Worm (Caenorhabditis elegans) whole organism, L4 larva: ENCODE results near the gene coa-7.

Experiments used
- D1046.2 ChIP-seq: fragments of 200-800 bp; sonication (Bioruptor generic); IDR thresholded peaks from 2 replicates; pipeline ENCODE4 v1.3.6; 2022; ENCODE audit warnings: missing genetic modification characterization, missing compliant biosample characterization
- F10B5.3 ChIP-seq: sonication (generic microtip); optimal IDR thresholded peaks from 2 replicates; lab custom pipeline; 2016; ENCODE audit warnings: mild to moderate bottlenecking, missing genetic modification characterization, missing compliant biosample characterization
- F26F4.8 ChIP-seq: fragments of 200-800 bp; sonication (Bioruptor generic); conservative IDR thresholded peaks from 2 replicates; pipeline ENCODE4 v1.3.6; 2022; ENCODE audit warnings: missing genetic modification characterization, missing compliant biosample characterization
- F37D6.2 ChIP-seq: sonication (generic microtip); optimal IDR thresholded peaks from 2 replicates; lab custom pipeline; 2016; ENCODE audit warnings: mild to moderate bottlenecking, missing genetic modification characterization, missing compliant biosample characterization
- F44E2.7 ChIP-seq: fragments of 200-800 bp; sonication (Bioruptor generic); IDR thresholded peaks from 2 replicates; pipeline ENCODE4 v2.1.2; 2022; ENCODE audit warnings: missing genetic modification characterization, missing compliant biosample characterization
- F49E8.2 ChIP-seq: sonication (generic microtip); optimal IDR thresholded peaks from 2 replicates; lab custom pipeline; 2016; ENCODE audit warnings: missing compliant biosample characterization, mild to moderate bottlenecking, missing genetic modification characterization, borderline replicate concordance
- T26A8.4 ChIP-seq: fragments of 200-800 bp; sonication (Bioruptor generic); IDR thresholded peaks from 2 replicates; pipeline ENCODE4 v1.3.6; 2022; ENCODE audit warnings: missing genetic modification characterization, missing compliant biosample characterization
- Y5F2A.4 ChIP-seq: fragments of 200-800 bp; sonication (Bioruptor generic); optimal IDR thresholded peaks from 2 replicates; lab custom pipeline; 2018; ENCODE audit warnings: mild to moderate bottlenecking, missing genetic modification characterization, missing compliant biosample characterization
- Y75B8A.6 ChIP-seq: fragments of 200-800 bp; sonication (Bioruptor generic); IDR thresholded peaks from 2 replicates; pipeline ENCODE4 v1.3.6; 2022; ENCODE audit warnings: missing genetic modification reagents, missing genetic modification characterization, missing compliant biosample characterization
- ama-1 ChIP-seq: fragments of 150-350 bp; optimal IDR thresholded peaks from 2 replicates; lab custom pipeline; 2014; ENCODE audit warnings: inconsistent platforms, mixed read lengths
- ceh-20 ChIP-seq: fragments of 200-800 bp; sonication (Bioruptor generic); IDR thresholded peaks from 2 replicates; pipeline ENCODE4 v1.3.6; 2022; ENCODE audit warnings: missing genetic modification reagents, missing genetic modification characterization, missing compliant biosample characterization
- ceh-28 ChIP-seq: fragments of 150-350 bp; optimal IDR thresholded peaks from 2 replicates; lab custom pipeline; 2014; ENCODE audit warnings: missing biosample characterization, missing genetic modification reagents, missing genetic modification characterization
- ceh-32 ChIP-seq: sonication (generic microtip); optimal IDR thresholded peaks from 2 replicates; lab custom pipeline; 2016; ENCODE audit warnings: mild to moderate bottlenecking, missing genetic modification characterization, missing compliant biosample characterization; ENCODE audit not compliant: poor library complexity
- ceh-44 ChIP-seq: fragments of 200-800 bp; sonication (Bioruptor generic); IDR thresholded peaks from 2 replicates; pipeline ENCODE4 v1.3.6; 2022; ENCODE audit warnings: missing genetic modification reagents, missing genetic modification characterization, missing compliant biosample characterization
- ceh-62 ChIP-seq: sonication (generic microtip); optimal IDR thresholded peaks from 2 replicates; lab custom pipeline; 2017; ENCODE audit warnings: missing biosample characterization, missing genetic modification characterization
- ces-1 ChIP-seq: fragments of 150-350 bp; sonication (generic microtip); optimal IDR thresholded peaks from 4 replicates; lab custom pipeline; 2014; ENCODE audit warnings: missing biosample characterization, missing genetic modification reagents, missing genetic modification characterization
- ctbp-1 ChIP-seq: fragments of 200-800 bp; sonication (Bioruptor generic); IDR thresholded peaks from 2 replicates; pipeline ENCODE4 v1.3.6; 2022; ENCODE audit warnings: missing genetic modification reagents, missing genetic modification characterization, missing compliant biosample characterization
- daf-12 ChIP-seq: fragments of 150-350 bp; optimal IDR thresholded peaks from 2 replicates; lab custom pipeline; 2014; ENCODE audit warnings: missing biosample characterization, missing genetic modification reagents, missing genetic modification characterization
- daf-16 ChIP-seq, 3 experiments: sonication (generic microtip); optimal IDR thresholded peaks; 2 replicates each; lab custom pipeline; 2016 to 2017; ENCODE audit warnings: missing genetic modification characterization in 3 of 3, missing genetic modification reagents in 3 of 3, mild to moderate bottlenecking in 2 of 3, missing compliant biosample characterization in 2 of 3, missing biosample characterization in 1 of 3, moderate library complexity in 1 of 3
- dmd-8 ChIP-seq: fragments of 200-800 bp; sonication (Bioruptor generic); IDR thresholded peaks from 2 replicates; pipeline ENCODE4 v1.3.6; 2022; ENCODE audit warnings: missing genetic modification characterization, missing compliant biosample characterization
- dmd-9 ChIP-seq: fragments of 200-800 bp; sonication (Bioruptor generic); IDR thresholded peaks from 2 replicates; pipeline ENCODE4 v1.3.6; 2022; ENCODE audit warnings: missing genetic modification reagents, missing genetic modification characterization, missing compliant biosample characterization
- duxl-1 ChIP-seq: sonication (generic microtip); optimal IDR thresholded peaks from 2 replicates; lab custom pipeline; 2016; ENCODE audit warnings: mild to moderate bottlenecking, missing genetic modification characterization, moderate library complexity, missing compliant biosample characterization; ENCODE audit not compliant: poor library complexity
- fos-1 ChIP-seq: fragments of 150-350 bp; optimal IDR thresholded peaks from 2 replicates; lab custom pipeline; 2014; ENCODE audit warnings: missing biosample characterization, missing genetic modification characterization
- hlh-30 ChIP-seq: sonication (generic microtip); optimal IDR thresholded peaks from 2 replicates; lab custom pipeline; 2017; ENCODE audit warnings: antibody characterized with exemption, mild to moderate bottlenecking, missing genetic modification characterization, missing compliant biosample characterization; ENCODE audit not compliant: insufficient read depth
- lim-7 ChIP-seq: fragments of 200-800 bp; sonication (Bioruptor generic); IDR thresholded peaks from 2 replicates; pipeline ENCODE4 v1.3.6; 2022; ENCODE audit warnings: missing genetic modification characterization, missing compliant biosample characterization
- lin-1 ChIP-seq: fragments of 200-800 bp; sonication (Bioruptor generic); IDR thresholded peaks from 2 replicates; pipeline ENCODE4 v1.3.6; 2022; ENCODE audit warnings: missing genetic modification reagents, missing genetic modification characterization, missing compliant biosample characterization
- lin-29 ChIP-seq: fragments of 200-800 bp; sonication (Bioruptor generic); IDR thresholded peaks from 2 replicates; pipeline ENCODE4 v1.3.6; 2022; ENCODE audit warnings: missing genetic modification reagents, missing genetic modification characterization, missing compliant biosample characterization
- lin-38 ChIP-seq: fragments of 200-800 bp; sonication (Bioruptor generic); IDR thresholded peaks from 2 replicates; pipeline ENCODE4 v1.3.6; 2022; ENCODE audit warnings: missing genetic modification reagents, missing genetic modification characterization, missing compliant biosample characterization
- lin-39 ChIP-seq: fragments of 150-350 bp; optimal IDR thresholded peaks from 2 replicates; lab custom pipeline; 2014; ENCODE audit warnings: missing biosample characterization, missing genetic modification reagents, missing genetic modification characterization
- lir-3 ChIP-seq: sonication (generic microtip); optimal IDR thresholded peaks from 2 replicates; lab custom pipeline; 2016; ENCODE audit warnings: mild to moderate bottlenecking, missing genetic modification characterization, missing compliant biosample characterization
- madf-5 ChIP-seq, 2 experiments: fragments of 200-800 bp; sonication (Bioruptor generic); IDR thresholded peaks; 2 replicates each; pipeline ENCODE4 v1.3.6; 2022; ENCODE audit warnings: missing compliant biosample characterization in 2 of 2, missing genetic modification characterization in 2 of 2
- mdl-1 ChIP-seq, 2 experiments: fragments of 150-350 bp in 1 of 2; sonication (generic microtip) in 1 of 2; optimal IDR thresholded peaks; 2 replicates each; lab custom pipeline; 2014 to 2017; ENCODE audit warnings: missing biosample characterization in 2 of 2, missing genetic modification characterization in 2 of 2
- mxl-3 ChIP-seq: fragments of 200-800 bp; sonication (Bioruptor generic); optimal IDR thresholded peaks from 2 replicates; lab custom pipeline; 2018; ENCODE audit warnings: mild to moderate bottlenecking, missing genetic modification characterization, missing compliant biosample characterization
- nhr-11 ChIP-seq: fragments of 150-350 bp; optimal IDR thresholded peaks from 2 replicates; lab custom pipeline; 2014; ENCODE audit warnings: missing biosample characterization, missing genetic modification characterization
- nhr-28 ChIP-seq: fragments of 150-350 bp; optimal IDR thresholded peaks from 2 replicates; lab custom pipeline; 2014; ENCODE audit warnings: missing biosample characterization, missing genetic modification characterization
- nhr-42 ChIP-seq: fragments of 200-800 bp; sonication (Bioruptor generic); IDR thresholded peaks from 2 replicates; pipeline ENCODE4 v1.3.6; 2022; ENCODE audit warnings: missing genetic modification characterization, missing compliant biosample characterization
- nhr-76 ChIP-seq: fragments of 150-350 bp; optimal IDR thresholded peaks from 2 replicates; lab custom pipeline; 2014; ENCODE audit warnings: missing biosample characterization, missing genetic modification characterization
- pqm-1 ChIP-seq: sonication (generic microtip); optimal IDR thresholded peaks from 2 replicates; lab custom pipeline; 2017; ENCODE audit warnings: missing biosample characterization, missing genetic modification characterization
- rbr-2 ChIP-seq: sonication (generic microtip); optimal IDR thresholded peaks from 2 replicates; lab custom pipeline; 2016; ENCODE audit warnings: missing genotype, missing genetic modification characterization, missing compliant biosample characterization
- saeg-2 ChIP-seq: fragments of 200-800 bp; sonication (Bioruptor generic); IDR thresholded peaks from 2 replicates; pipeline ENCODE4 v1.3.6; 2022; ENCODE audit warnings: missing genetic modification reagents, missing genetic modification characterization, missing compliant biosample characterization
- snpc-4 ChIP-seq: fragments of 150-350 bp; optimal IDR thresholded peaks from 2 replicates; lab custom pipeline; 2014; ENCODE audit warnings: missing biosample characterization, missing genetic modification characterization
- spr-1 ChIP-seq: sonication (generic microtip); optimal IDR thresholded peaks from 2 replicates; lab custom pipeline; 2016; ENCODE audit warnings: mild to moderate bottlenecking, missing genetic modification characterization, missing compliant biosample characterization
- tra-1 ChIP-seq: fragments of 200-800 bp; sonication (Bioruptor generic); IDR thresholded peaks from 2 replicates; pipeline ENCODE4 v1.3.6; 2022; ENCODE audit warnings: missing genetic modification reagents, missing genetic modification characterization, missing compliant biosample characterization
- unc-130 ChIP-seq: sonication (generic microtip); optimal IDR thresholded peaks from 2 replicates; lab custom pipeline; 2016; ENCODE audit warnings: missing genetic modification reagents, missing genetic modification characterization, missing compliant biosample characterization
- unc-39 ChIP-seq: sonication (generic microtip); optimal IDR thresholded peaks from 2 replicates; lab custom pipeline; 2017; ENCODE audit warnings: missing biosample characterization, missing genetic modification characterization
- unc-62 ChIP-seq, 3 experiments: fragments of 150-350 bp in 1 of 3; sonication (generic microtip); optimal IDR thresholded peaks in 2 of 3; peaks in 1 of 3; 1 replicate in 1 of 3; 2 replicates in 2 of 3; lab custom pipeline; 2014 to 2017; ENCODE audit warnings: missing biosample characterization in 3 of 3, missing genetic modification characterization in 3 of 3, missing genetic modification reagents in 3 of 3, missing genotype in 1 of 3
- zfp-3 ChIP-seq: fragments of 200-800 bp; sonication (Bioruptor generic); conservative IDR thresholded peaks from 2 replicates; pipeline ENCODE4 v1.3.6; 2022; ENCODE audit warnings: missing genetic modification reagents, missing genetic modification characterization, missing compliant biosample characterization

The coa-7 gene

ce11 chrII:11627904-11628303, 23.0 kb downstream of the coa-7 start:
- TF ChIP-seq unc-62 (GFP tag; optimal IDR thresholded peaks at IDR 0.05 in 1 of 2; lab: Kevin White, UChicago) (peak in 1 of 2 experiments; percentile 91), unc-62 (tag; optimal IDR thresholded peaks at IDR 0.05; lab: Kevin White, UChicago) (no peak), dmd-9 (GFP tag; lab: Robert Waterston, UW) (no peak), ceh-62 (no peak), ceh-32 (tag; lab: Kevin White, UChicago) (no peak), duxl-1 (tag; lab: Kevin White, UChicago) (no peak)

DNA sequence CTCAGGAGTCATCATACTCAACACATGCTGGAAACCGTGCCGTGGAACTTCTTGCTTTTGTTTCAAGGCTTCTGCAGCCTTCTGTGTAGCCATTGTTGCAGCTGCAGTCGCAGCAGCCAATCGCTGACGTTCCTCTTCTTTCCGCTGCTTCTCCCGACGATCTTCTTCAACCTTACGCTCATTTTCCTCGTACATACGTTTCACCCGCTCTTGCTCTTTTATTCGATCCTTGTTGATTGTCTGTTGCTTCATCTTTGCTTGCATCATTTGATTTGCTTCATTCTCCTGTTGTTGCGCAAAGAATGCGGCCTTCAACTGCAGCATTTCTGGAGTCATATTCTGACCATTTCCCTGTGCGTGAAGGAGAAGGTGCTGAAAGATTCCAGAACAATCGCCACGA, 28.3 kb downstream of the coa-7 start:
- TF ChIP-seq F26F4.8 (GFP tag; lab: Robert Waterston, UW) (0 out of 2 replicates have a peak, but pooled peaks have one; percentile 24), pqm-1 (tag; lab: Kevin White, UChicago) (no peak), unc-62 (GFP tag; optimal IDR thresholded peaks at IDR 0.05 in 1 of 2; lab: Kevin White, UChicago) (peak in 1 of 2 experiments; percentile 91), unc-62 (tag; optimal IDR thresholded peaks at IDR 0.05; lab: Kevin White, UChicago) (no peak)

ce11 chrII:11621576-11621975, 29.4 kb downstream of the coa-7 start:
- TF ChIP-seq lir-3 (no peak), ctbp-1 (GFP tag; lab: Robert Waterston, UW) (no peak), F37D6.2 (no peak), T26A8.4 (GFP tag; lab: Robert Waterston, UW) (no peak), ama-1 (lab: Kevin White, UChicago) (no peak), saeg-2 (GFP tag; lab: Robert Waterston, UW) (no peak), Y5F2A.4 (GFP tag; lab: Kevin White, UChicago) (no peak), zfp-3 (no peak), hlh-30 (tag; lab: Kevin White, UChicago) (peak; percentile 46), pqm-1 (tag; lab: Kevin White, UChicago) (no peak), daf-16 (GFP tag; optimal IDR thresholded peaks at IDR 0.05; lab: Kevin White, UChicago) (peak in 1 of 2 experiments; percentile 11), daf-16 (tag; optimal IDR thresholded peaks at IDR 0.05; lab: Kevin White, UChicago) (no peak), madf-5 (GFP tag; IDR thresholded peaks at IDR 0.05; lab: Robert Waterston, UW) (no peak), lim-7 (GFP tag; lab: Robert Waterston, UW) (no peak), tra-1 (GFP tag; lab: Robert Waterston, UW) (no peak), spr-1 (tag; lab: Kevin White, UChicago) (no peak), nhr-76 (tag; lab: Kevin White, UChicago) (no peak), ceh-62 (no peak), ceh-28 (tag; lab: Kevin White, UChicago) (no peak), lin-39 (tag; lab: Kevin White, UChicago) (no peak), F49E8.2 (tag; lab: Kevin White, UChicago) (no peak), daf-12 (tag; lab: Kevin White, UChicago) (no peak), Y75B8A.6 (no peak), nhr-42 (GFP tag; lab: Robert Waterston, UW) (no peak), nhr-11 (tag; lab: Kevin White, UChicago) (no peak), ceh-44 (GFP tag; lab: Robert Waterston, UW) (no peak), dmd-9 (GFP tag; lab: Robert Waterston, UW) (no peak), mdl-1 (tag; optimal IDR thresholded peaks at IDR 0.05; lab: Kevin White, UChicago) (peak in 1 of 2 experiments; percentile 55), F44E2.7 (GFP tag; lab: Robert Waterston, UW) (no peak), ces-1 (GFP tag; lab: Kevin White, UChicago) (peak; percentile 27), nhr-28 (tag; lab: Kevin White, UChicago) (no peak), unc-130 (GFP tag; lab: Kevin White, UChicago) (no peak), dmd-8 (GFP tag; lab: Robert Waterston, UW) (no peak), lin-1 (GFP tag; lab: Robert Waterston, UW) (no peak), mxl-3 (GFP tag; lab: Kevin White, UChicago) (no peak), D1046.2 (no peak), snpc-4 (tag; lab: Kevin White, UChicago) (no peak), rbr-2 (tag; lab: Kevin White, UChicago) (peak; percentile 43), lin-29 (no peak), fos-1 (tag; lab: Kevin White, UChicago) (no peak), F10B5.3 (tag; lab: Kevin White, UChicago) (no peak), ceh-20 (no peak), lin-38 (GFP tag; lab: Robert Waterston, UW) (no peak), unc-39 (no peak)
